Worm (Caenorhabditis elegans) whole organism, mixed stage, embryonic: ENCODE measurements around the gene B0507.2.
"Not testable (repeated sequence)": the region's sequence is repeated elsewhere in the genome, so short reads cannot be mapped to it uniquely, and the experiment has no call there.

Experiments used
- blmp-1 ChIP-seq: fragments of 150-350 bp; optimal IDR thresholded peaks from 2 replicates; lab custom pipeline; 2014; ENCODE audit warnings: missing biosample characterization, missing genetic modification characterization
- ceh-43 ChIP-seq: fragments of 200-800 bp; sonication (Bioruptor generic); optimal IDR thresholded peaks from 2 replicates; lab custom pipeline; 2018; ENCODE audit warnings: mild to moderate bottlenecking, missing genetic modification characterization, moderate library complexity, missing compliant biosample characterization
- lin-32 ChIP-seq: fragments of 200-800 bp; sonication (Bioruptor generic); optimal IDR thresholded peaks from 2 replicates; lab custom pipeline; 2018; ENCODE audit warnings: mild to moderate bottlenecking, missing genetic modification characterization, missing compliant biosample characterization
- nhr-12 ChIP-seq: fragments of 150-350 bp; optimal IDR thresholded peaks from 2 replicates; lab custom pipeline; 2014; ENCODE audit warnings: missing biosample characterization, missing genetic modification characterization
- nhr-237 ChIP-seq: fragments of 150-350 bp; optimal IDR thresholded peaks from 2 replicates; lab custom pipeline; 2014; ENCODE audit warnings: missing biosample characterization, missing genetic modification characterization
- nhr-76 ChIP-seq: sonication (generic microtip); optimal IDR thresholded peaks from 2 replicates; lab custom pipeline; 2017; ENCODE audit warnings: missing biosample characterization, missing genetic modification characterization
- pha-4 ChIP-seq: fragments of 150-350 bp; optimal IDR thresholded peaks from 2 replicates; lab custom pipeline; 2018; ENCODE audit warnings: missing biosample characterization, missing genetic modification reagents, missing genetic modification characterization
- tbx-8 ChIP-seq: fragments of 200-800 bp; sonication (Bioruptor generic); optimal IDR thresholded peaks from 2 replicates; lab custom pipeline; 2018; ENCODE audit warnings: mild to moderate bottlenecking, missing genetic modification characterization, moderate library complexity, missing compliant biosample characterization
- unc-39 ChIP-seq: fragments of 150-350 bp; optimal IDR thresholded peaks from 2 replicates; lab custom pipeline; 2014; ENCODE audit warnings: missing biosample characterization, missing genetic modification characterization
- unc-62 ChIP-seq: fragments of 150-350 bp; optimal IDR thresholded peaks from 2 replicates; lab custom pipeline; 2014; ENCODE audit warnings: missing biosample characterization, missing genetic modification reagents, missing genetic modification characterization
- ztf-11 ChIP-seq: fragments of 150-350 bp; optimal IDR thresholded peaks from 2 replicates; lab custom pipeline; 2014; ENCODE audit warnings: missing biosample characterization, missing genetic modification characterization

ce11 chrV:8726228-8726627 is 47.9 kb upstream of the B0507.2 start, which contains the start of gene droe-8:
- not testable (repeated sequence) for TF ChIP-seq pha-4 (tag; lab: Kevin White, UChicago); unc-39 (tag; lab: Kevin White, UChicago); tbx-8 (GFP tag; lab: Kevin White, UChicago); nhr-237 (tag; lab: Kevin White, UChicago); unc-62 (GFP tag; lab: Kevin White, UChicago); ceh-43 (GFP tag; lab: Kevin White, UChicago); nhr-76 (tag; lab: Kevin White, UChicago); blmp-1; nhr-12 (tag; lab: Kevin White, UChicago); ztf-11 (tag; lab: Kevin White, UChicago); lin-32
